Worm (Caenorhabditis elegans): ENCODE measurements around the gene rec-8.

ce11 chrIV:13383763-13384436 is 30.9 kb upstream of the rec-8 start, which contains the start of gene rab-19:
- TF ChIP-seq nhr-12 (tag; optimal IDR thresholded peaks at IDR 0.05): no peak
- TF ChIP-seq zag-1 (tag; optimal IDR thresholded peaks at IDR 0.05): no peak
- no peak for TF ChIP-seq nhr-21 (tag; optimal IDR thresholded peaks at IDR 0.05)
- TF ChIP-seq ceh-82 (tag; optimal IDR thresholded peaks at IDR 0.05): no peak
